Fruit fly (Drosophila melanogaster) whole organism, embryonic: ENCODE measurements around the gene Cdc23.

ENCODE experiments used
- Aef1 ChIP-seq: fragments of 200-800 bp; sonication (Bioruptor generic); IDR thresholded peaks from 3 replicates; pipeline ENCODE4 v1.3.6; 2022; ENCODE audit warnings: missing biosample characterization, missing genetic modification characterization
- Antp ChIP-seq: fragments of 200-800 bp; sonication (Bioruptor generic); optimal IDR thresholded peaks from 3 replicates; lab custom pipeline; 2016; ENCODE audit warnings: missing biosample characterization, missing genetic modification characterization
- Bteb2 ChIP-seq: fragments of 200-800 bp; sonication (Bioruptor generic); optimal IDR thresholded peaks from 2 replicates; lab custom pipeline; 2016; ENCODE audit warnings: missing biosample characterization, missing genetic modification characterization
- C15 ChIP-seq: fragments of 200-800 bp; sonication (Bioruptor generic); IDR thresholded peaks from 3 replicates; pipeline ENCODE4 v1.3.6; 2022; ENCODE audit warnings: missing biosample characterization, missing genetic modification characterization
- CG10462 ChIP-seq: fragments of 200-800 bp; sonication (Bioruptor generic); optimal IDR thresholded peaks from 2 replicates; lab custom pipeline; 2016; ENCODE audit warnings: missing biosample characterization, missing genetic modification characterization
- CG10959 ChIP-seq: fragments of 200-800 bp; sonication (Bioruptor generic); IDR thresholded peaks from 2 replicates; pipeline ENCODE4 v1.3.6; 2022; ENCODE audit warnings: missing biosample characterization, missing genetic modification characterization
- CG11398 ChIP-seq: fragments of 200-800 bp; sonication (Bioruptor generic); optimal IDR thresholded peaks from 2 replicates; lab custom pipeline; 2016; ENCODE audit warnings: missing biosample characterization, missing genetic modification characterization
- CG12236 ChIP-seq: fragments of 200-800 bp; sonication (Bioruptor generic); optimal IDR thresholded peaks from 2 replicates; lab custom pipeline; 2016; ENCODE audit warnings: missing biosample characterization, missing genetic modification characterization
- CG12769 ChIP-seq: fragments of 200-800 bp; sonication (Bioruptor generic); optimal IDR thresholded peaks from 2 replicates; lab custom pipeline; 2019; ENCODE audit warnings: missing biosample characterization, mild to moderate bottlenecking, missing genetic modification characterization, moderate library complexity
- CG14667 ChIP-seq: fragments of 200-800 bp; sonication (Bioruptor generic); IDR thresholded peaks from 2 replicates; pipeline ENCODE4 v1.3.6; 2022; ENCODE audit warnings: missing biosample characterization, missing genetic modification characterization
- CG1529 ChIP-seq: fragments of 200-800 bp; sonication (Bioruptor generic); optimal IDR thresholded peaks from 3 replicates; lab custom pipeline; 2018; ENCODE audit warnings: missing biosample characterization, missing genetic modification characterization
- CG16815 ChIP-seq: fragments of 200-800 bp; sonication (Bioruptor generic); optimal IDR thresholded peaks from 3 replicates; lab custom pipeline; 2017; ENCODE audit warnings: missing biosample characterization, mild to moderate bottlenecking, missing genetic modification characterization
- CG17186 ChIP-seq: fragments of 200-800 bp; sonication (Bioruptor generic); optimal IDR thresholded peaks from 3 replicates; lab custom pipeline; 2017; ENCODE audit warnings: missing biosample characterization, missing genetic modification reagents, missing genetic modification characterization
- CG2116 ChIP-seq: fragments of 200-800 bp; sonication (Bioruptor generic); optimal IDR thresholded peaks from 3 replicates; lab custom pipeline; 2018; ENCODE audit warnings: missing biosample characterization, mild to moderate bottlenecking, missing genetic modification characterization
- CG34376 ChIP-seq: fragments of 200-800 bp; sonication (Bioruptor generic); optimal IDR thresholded peaks from 2 replicates; lab custom pipeline; 2018; ENCODE audit warnings: missing biosample characterization, mild to moderate bottlenecking, missing genetic modification characterization
- CG3847 ChIP-seq: fragments of 200-800 bp; sonication (Bioruptor generic); IDR thresholded peaks from 2 replicates; pipeline ENCODE4 v1.3.6; 2022; ENCODE audit warnings: missing biosample characterization, missing genetic modification characterization
- CG4820 ChIP-seq: fragments of 200-800 bp; sonication (Bioruptor generic); optimal IDR thresholded peaks from 3 replicates; lab custom pipeline; 2016; ENCODE audit warnings: missing biosample characterization, missing genetic modification characterization
- CG8290 ChIP-seq, 3 experiments: fragments of 200-800 bp; sonication (Bioruptor generic); optimal IDR thresholded peaks; 2 replicates each; lab custom pipeline; 2016 to 2019; ENCODE audit warnings: missing biosample characterization in 3 of 3, missing genetic modification characterization in 3 of 3, mild to moderate bottlenecking in 2 of 3, moderate library complexity in 1 of 3
- CG8478 ChIP-seq: fragments of >200 bp; optimal IDR thresholded peaks from 2 replicates; lab custom pipeline; 2018
- CTCF ChIP-seq: fragments of 200-800 bp; sonication (Bioruptor generic); optimal IDR thresholded peaks from 2 replicates; lab custom pipeline; 2017; ENCODE audit warnings: missing biosample characterization, mild to moderate bottlenecking, missing genetic modification characterization, moderate library complexity
- Dfd ChIP-seq, 2 experiments: fragments of >200 bp; optimal IDR thresholded peaks; 2 replicates each; lab custom pipeline; 2017; ENCODE audit warnings: missing biosample characterization in 2 of 2, missing genetic modification characterization in 2 of 2
- Drgx ChIP-seq: fragments of 200-800 bp; sonication (Bioruptor generic); IDR thresholded peaks from 2 replicates; pipeline ENCODE4 v1.3.6; 2022; ENCODE audit warnings: missing biosample characterization, missing genetic modification characterization
- Ets65A ChIP-seq: fragments of 200-800 bp; sonication (Bioruptor generic); peaks from one replicate; lab custom pipeline; 2016; ENCODE audit warnings: missing biosample characterization, missing genetic modification characterization
- Ets97D ChIP-seq: fragments of 200-800 bp; sonication (Bioruptor generic); optimal IDR thresholded peaks from 3 replicates; lab custom pipeline; 2016; ENCODE audit warnings: missing biosample characterization, missing genetic modification characterization
- Hr39 ChIP-seq: fragments of >200 bp; optimal IDR thresholded peaks from 2 replicates; lab custom pipeline; 2017
- NFAT ChIP-seq: fragments of 200-800 bp; sonication (Bioruptor generic); IDR thresholded peaks from 2 replicates; pipeline ENCODE4 v1.3.6; 2022; ENCODE audit warnings: missing biosample characterization, missing genetic modification characterization
- Oli ChIP-seq: fragments of 200-800 bp; sonication (Bioruptor generic); optimal IDR thresholded peaks from 2 replicates; lab custom pipeline; 2018; ENCODE audit warnings: missing biosample characterization, mild to moderate bottlenecking, missing genetic modification characterization, moderate library complexity
- Scr ChIP-seq: fragments of 200-800 bp; sonication (Bioruptor generic); IDR thresholded peaks from 2 replicates; pipeline ENCODE4 v1.3.6; 2022; ENCODE audit warnings: missing biosample characterization, missing genetic modification characterization; ENCODE audit not compliant: partially characterized antibody
- az2 ChIP-seq: fragments of 200-800 bp; sonication (Bioruptor generic); optimal IDR thresholded peaks from 3 replicates; lab custom pipeline; 2016; ENCODE audit warnings: missing biosample characterization, missing genetic modification characterization
- caup ChIP-seq: fragments of 200-800 bp; sonication (Bioruptor generic); optimal IDR thresholded peaks from 3 replicates; lab custom pipeline; 2017; ENCODE audit warnings: missing biosample characterization, mild to moderate bottlenecking, missing genetic modification characterization, moderate library complexity; ENCODE audit not compliant: severe bottlenecking
- crc ChIP-seq: fragments of 200-800 bp; sonication (Bioruptor generic); optimal IDR thresholded peaks from 2 replicates; lab custom pipeline; 2016; ENCODE audit warnings: missing biosample characterization, missing genetic modification characterization
- crol ChIP-seq: fragments of 200-800 bp; sonication (Bioruptor generic); IDR thresholded peaks from 2 replicates; pipeline ENCODE4 v1.3.6; 2022; ENCODE audit warnings: missing biosample characterization, missing genetic modification characterization
- crp ChIP-seq, 2 experiments: fragments of 200-800 bp; sonication (Bioruptor generic); optimal IDR thresholded peaks; 2 replicates in 1 of 2; 3 replicates in 1 of 2; lab custom pipeline; 2017; ENCODE audit warnings: missing biosample characterization in 2 of 2, missing genetic modification characterization in 2 of 2, mild to moderate bottlenecking in 1 of 2, moderate library complexity in 1 of 2
- dan ChIP-seq: fragments of 200-800 bp; sonication (Bioruptor generic); IDR thresholded peaks from 2 replicates; pipeline ENCODE4 v1.3.6; 2022; ENCODE audit warnings: missing biosample characterization, missing genetic modification characterization
- ems ChIP-seq: fragments of 200-800 bp; sonication (Bioruptor generic); optimal IDR thresholded peaks from 3 replicates; lab custom pipeline; 2016; ENCODE audit warnings: missing biosample characterization, missing genetic modification characterization
- grn ChIP-seq: fragments of 200-800 bp; sonication (Bioruptor generic); optimal IDR thresholded peaks from 3 replicates; lab custom pipeline; 2017; ENCODE audit warnings: missing biosample characterization, missing genetic modification characterization
- hbn ChIP-seq: fragments of 200-800 bp; sonication (Bioruptor generic); IDR thresholded peaks from 2 replicates; pipeline ENCODE4 v1.3.6; 2022; ENCODE audit warnings: missing biosample characterization, missing genetic modification characterization; ENCODE audit not compliant: partially characterized antibody
- kay ChIP-seq: fragments of 200-800 bp; sonication (Bioruptor generic); optimal IDR thresholded peaks from 2 replicates; lab custom pipeline; 2016; ENCODE audit warnings: missing biosample characterization, missing genetic modification characterization
- lmd ChIP-seq: fragments of 200-800 bp; sonication (Bioruptor generic); IDR thresholded peaks from 2 replicates; pipeline ENCODE4 v1.3.6; 2022; ENCODE audit warnings: missing biosample characterization, missing genetic modification characterization
- mirr ChIP-seq: fragments of 200-800 bp; sonication (Bioruptor generic); optimal IDR thresholded peaks from 3 replicates; lab custom pipeline; 2018; ENCODE audit warnings: missing biosample characterization, mild to moderate bottlenecking, missing genetic modification characterization
- odd ChIP-seq: fragments of 200-800 bp; sonication (Bioruptor generic); optimal IDR thresholded peaks from 2 replicates; lab custom pipeline; 2017; ENCODE audit warnings: missing biosample characterization, mild to moderate bottlenecking, missing genetic modification characterization
- onecut ChIP-seq: fragments of 200-800 bp; sonication (Bioruptor generic); IDR thresholded peaks from 2 replicates; pipeline ENCODE4 v1.3.6; 2022; ENCODE audit warnings: missing biosample characterization, missing genetic modification characterization
- pfk ChIP-seq: fragments of 200-800 bp; sonication (Bioruptor generic); optimal IDR thresholded peaks from 2 replicates; lab custom pipeline; 2018; ENCODE audit warnings: missing biosample characterization, mild to moderate bottlenecking, missing genetic modification characterization, moderate library complexity
- pita ChIP-seq: fragments of 200-800 bp; sonication (Bioruptor generic); optimal IDR thresholded peaks from 2 replicates; lab custom pipeline; 2017; ENCODE audit warnings: missing biosample characterization, mild to moderate bottlenecking, missing genetic modification characterization
- run ChIP-seq: fragments of 200-800 bp; sonication (Bioruptor generic); optimal IDR thresholded peaks from 3 replicates; lab custom pipeline; 2018; ENCODE audit warnings: missing biosample characterization, mild to moderate bottlenecking, missing genetic modification characterization
- sc ChIP-seq, 3 experiments: fragments of >200 bp in 2 of 3; fragments of 200-800 bp in 1 of 3; sonication (Bioruptor generic) in 1 of 3; optimal IDR thresholded peaks; 2 replicates in 2 of 3; 3 replicates in 1 of 3; lab custom pipeline; 2017; ENCODE audit warnings: mild to moderate bottlenecking in 1 of 3, missing biosample characterization in 1 of 3, missing genetic modification characterization in 1 of 3, missing genetic modification reagents in 1 of 3
- sug ChIP-seq: fragments of 200-800 bp; optimal IDR thresholded peaks from 2 replicates; lab custom pipeline; 2019; ENCODE audit warnings: missing biosample characterization, mild to moderate bottlenecking, missing genetic modification characterization, moderate library complexity
- wdn ChIP-seq: fragments of 200-800 bp; sonication (Bioruptor generic); IDR thresholded peaks from 2 replicates; pipeline ENCODE4 v1.3.6; 2022; ENCODE audit warnings: missing biosample characterization, missing genetic modification characterization

The Cdc23 gene

DNA sequence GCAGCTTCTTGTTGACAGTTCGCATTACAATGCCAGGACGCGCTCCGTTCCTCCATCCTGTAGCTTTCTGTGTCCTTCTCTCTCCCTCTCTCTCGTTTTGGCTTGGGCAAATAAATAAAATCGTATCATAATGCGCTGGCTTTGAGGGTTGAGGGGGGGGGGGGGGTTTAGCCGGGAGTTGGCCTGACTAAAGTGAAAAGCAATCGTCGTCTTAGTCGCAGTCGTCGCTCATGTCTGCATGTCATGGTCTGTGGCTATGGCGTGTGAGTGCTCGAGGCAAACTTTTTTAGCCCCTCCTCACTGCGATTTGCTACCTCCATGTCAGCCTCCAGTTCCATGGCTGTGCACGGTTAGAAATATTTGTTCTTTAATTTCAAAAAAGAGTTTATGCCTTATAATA is 24.4 kb upstream of the Cdc23 start:
- TF ChIP-seq Drgx (GFP tag; lab: Robert Waterston, UW) = peak; percentile 30; the same call in 1 of the 2 replicates
- no peak for TF ChIP-seq Oli (tag; lab: Kevin White, UChicago)

DNA sequence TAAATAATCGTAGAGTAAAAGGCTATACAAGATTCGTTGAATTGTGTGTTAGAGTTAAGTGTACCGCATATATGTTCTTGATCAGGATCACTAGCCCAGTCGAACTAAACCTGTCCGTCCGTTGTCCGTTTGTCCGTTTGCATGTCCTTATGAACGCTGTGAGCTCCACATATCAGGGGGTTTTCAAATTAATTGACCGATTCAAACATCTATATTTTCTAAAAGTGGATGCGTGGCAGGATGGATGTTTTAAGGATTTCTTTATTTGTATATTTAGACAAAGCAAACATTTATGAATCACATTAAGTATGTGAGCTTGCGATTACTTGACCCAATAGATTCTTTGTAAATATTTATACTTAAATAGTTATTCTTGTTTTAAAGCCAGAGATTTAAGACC is 23.9 kb upstream of the Cdc23 start:
- TF ChIP-seq CG3847 (GFP tag; lab: Robert Waterston, UW) (no peak), ems (GFP tag; lab: Kevin White, UChicago) (no peak), kay (GFP tag; lab: Kevin White, UChicago) (no peak), odd (GFP tag; lab: Kevin White, UChicago) (no peak), Oli (tag; lab: Kevin White, UChicago) (no peak), CG14667 (GFP tag; lab: Robert Waterston, UW) (no peak), Hr39 (lab: Kevin White, UChicago) (no peak), pita (GFP tag; lab: Kevin White, UChicago) (no peak), CTCF (no peak), Ets97D (GFP tag; lab: Kevin White, UChicago) (no peak), CG10959 (GFP tag; lab: Robert Waterston, UW) (no peak), CG12236 (no peak), Scr (GFP tag; lab: Robert Waterston, UW) (no peak)

DNA sequence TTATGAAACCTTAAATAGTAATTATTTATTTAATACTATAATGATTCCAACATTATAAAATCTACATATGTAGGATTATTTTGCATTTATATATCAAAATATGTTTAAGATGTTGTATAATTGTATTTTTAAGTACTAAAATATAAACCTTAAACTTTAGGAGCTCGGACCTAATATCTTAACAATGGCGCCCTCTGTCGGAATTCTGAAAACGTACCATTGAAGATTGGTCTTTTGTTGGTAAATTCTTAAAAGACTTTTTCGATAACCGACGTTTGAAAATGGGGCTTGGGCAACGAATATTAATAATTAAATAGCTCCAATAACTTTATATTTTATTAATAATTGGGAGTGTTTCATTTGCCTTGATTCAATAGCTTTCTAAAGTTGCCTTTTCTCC is 21.3 kb upstream of the Cdc23 start:
- TF ChIP-seq grn (GFP tag; lab: Kevin White, UChicago) (no peak), Antp (no peak), CG10462 (GFP tag; lab: Kevin White, UChicago) (no peak), run (no peak), pfk (GFP tag; lab: Kevin White, UChicago) (no peak), CG4820 (GFP tag; lab: Kevin White, UChicago) (no peak), wdn (no peak), CG1529 (no peak), CTCF (peak; percentile 76)
- TF ChIP-seq, all 482 proteins: peak for 1

DNA sequence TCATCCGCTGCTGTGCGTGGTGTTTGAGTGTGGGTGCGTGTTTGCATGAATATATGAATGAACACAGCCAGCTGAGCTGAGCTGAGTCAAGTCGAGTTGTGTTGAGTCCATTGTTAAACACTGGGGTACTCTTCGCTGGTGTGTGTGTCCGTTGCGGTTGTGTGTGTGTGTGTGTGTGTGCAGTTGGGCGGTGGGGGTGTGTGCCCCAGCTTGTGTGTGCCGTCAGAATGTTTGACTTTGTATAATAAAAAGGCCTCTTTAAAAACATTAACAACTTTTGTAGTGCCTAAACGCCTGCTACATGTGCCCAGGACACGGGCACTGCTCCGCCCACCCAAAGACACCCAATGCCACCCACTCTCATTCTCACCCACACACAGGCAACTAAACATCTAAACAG is 20.7 kb upstream of the Cdc23 start:
- no peak for TF ChIP-seq C15 (GFP tag; lab: Robert Waterston, UW)
- TF ChIP-seq CG11398 (GFP tag; lab: Kevin White, UChicago) = no peak
- TF ChIP-seq crol = no peak
- peak in 1 of 2 experiments; percentile 65 for TF ChIP-seq Dfd (GFP tag; optimal IDR thresholded peaks at IDR 0.05; lab: Kevin White, UChicago)
- TF ChIP-seq crc (GFP tag; lab: Kevin White, UChicago) = no peak
- no peak for TF ChIP-seq CG12769 (tag; lab: Kevin White, UChicago)
- TF ChIP-seq sug (tag; lab: Kevin White, UChicago) = no peak
- TF ChIP-seq crp (GFP tag; optimal IDR thresholded peaks at IDR 0.05; lab: Kevin White, UChicago) = no peak
- no peak for TF ChIP-seq Bteb2 (GFP tag; lab: Kevin White, UChicago)
- TF ChIP-seq run = no peak
- no peak for TF ChIP-seq hbn (GFP tag; lab: Robert Waterston, UW)
- TF ChIP-seq sc (optimal IDR thresholded peaks at IDR 0.05; lab: Kevin White, UChicago) = no peak
- TF ChIP-seq sc (GFP tag; optimal IDR thresholded peaks at IDR 0.05; lab: Kevin White, UChicago) = no peak
- TF ChIP-seq CG34376 (GFP tag; lab: Kevin White, UChicago) = no peak
- TF ChIP-seq CG16815 (GFP tag; lab: Kevin White, UChicago) = no peak
- TF ChIP-seq CG4820 (GFP tag; lab: Kevin White, UChicago) = no peak
- no peak for TF ChIP-seq onecut (GFP tag; lab: Robert Waterston, UW)
- no peak for TF ChIP-seq caup (GFP tag; lab: Kevin White, UChicago)
- TF ChIP-seq Aef1 = no peak
- TF ChIP-seq lmd (GFP tag; lab: Robert Waterston, UW) = no peak
- TF ChIP-seq CG10462 (GFP tag; lab: Kevin White, UChicago) = no peak
- TF ChIP-seq dan (GFP tag; lab: Robert Waterston, UW) = no peak
- TF ChIP-seq CG8290 (GFP tag; optimal IDR thresholded peaks at IDR 0.05; lab: Kevin White, UChicago) = no peak
- TF ChIP-seq CG8290 (tag; optimal IDR thresholded peaks at IDR 0.05; lab: Kevin White, UChicago) = no peak
- no peak for TF ChIP-seq NFAT (GFP tag; lab: Robert Waterston, UW)
- TF ChIP-seq CG8478 (lab: Kevin White, UChicago) = peak; percentile 2
- no peak for TF ChIP-seq mirr (GFP tag; lab: Kevin White, UChicago)
- no peak for TF ChIP-seq CG2116 (GFP tag; lab: Kevin White, UChicago)
- TF ChIP-seq Ets65A (GFP tag; lab: Kevin White, UChicago) = peak; percentile 79
- no peak for TF ChIP-seq CG17186
- TF ChIP-seq az2 (GFP tag; lab: Kevin White, UChicago) = no peak
